Worm (Caenorhabditis elegans) whole organism, early embryonic: ENCODE data around the gene dkf-2.

Experiments used
- ama-1 ChIP-seq: fragments of 150-350 bp; optimal IDR thresholded peaks from 2 replicates; lab custom pipeline; 2014
- flt-1 ChIP-seq: fragments of 200-800 bp; sonication (Bioruptor generic); IDR thresholded peaks from 2 replicates; pipeline ENCODE4 v1.3.6; 2022; ENCODE audit warnings: missing genetic modification characterization, missing compliant biosample characterization
- scrt-1 ChIP-seq: fragments of 200-800 bp; sonication (Bioruptor generic); IDR thresholded peaks from 2 replicates; pipeline ENCODE4 v1.3.6; 2022; ENCODE audit warnings: missing genetic modification characterization, missing compliant biosample characterization
- tbx-11 ChIP-seq: fragments of 200-800 bp; sonication (Bioruptor generic); IDR thresholded peaks from 2 replicates; pipeline ENCODE4 v1.3.6; 2022; ENCODE audit warnings: missing genetic modification characterization, missing compliant biosample characterization
- tbx-37 ChIP-seq: fragments of 200-800 bp; sonication (Bioruptor generic); conservative IDR thresholded peaks from 2 replicates; pipeline ENCODE4 v1.3.6; 2022; ENCODE audit warnings: missing genetic modification reagents, missing genetic modification characterization, missing compliant biosample characterization
- tra-4 ChIP-seq: sonication (generic microtip); optimal IDR thresholded peaks from 2 replicates; lab custom pipeline; 2017; ENCODE audit warnings: missing genetic modification characterization, missing compliant biosample characterization

- no peak for TF ChIP-seq ama-1 (lab: Kevin White, UChicago)
- TF ChIP-seq tra-4 (tag; lab: Kevin White, UChicago): no peak
- TF ChIP-seq tbx-37 (GFP tag; lab: Robert Waterston, UW): no peak
- no peak for TF ChIP-seq scrt-1
- TF ChIP-seq flt-1 (GFP tag; lab: Robert Waterston, UW): no peak
- no peak for TF ChIP-seq tbx-11 (GFP tag; lab: Robert Waterston, UW)
These were observed 31.8 kb downstream of the dkf-2 start for ce11 chrV:16779281-16779597.
